Worm (Caenorhabditis elegans): ENCODE measurements around the gene W04E12.5.

The W04E12.5 gene

DNA sequence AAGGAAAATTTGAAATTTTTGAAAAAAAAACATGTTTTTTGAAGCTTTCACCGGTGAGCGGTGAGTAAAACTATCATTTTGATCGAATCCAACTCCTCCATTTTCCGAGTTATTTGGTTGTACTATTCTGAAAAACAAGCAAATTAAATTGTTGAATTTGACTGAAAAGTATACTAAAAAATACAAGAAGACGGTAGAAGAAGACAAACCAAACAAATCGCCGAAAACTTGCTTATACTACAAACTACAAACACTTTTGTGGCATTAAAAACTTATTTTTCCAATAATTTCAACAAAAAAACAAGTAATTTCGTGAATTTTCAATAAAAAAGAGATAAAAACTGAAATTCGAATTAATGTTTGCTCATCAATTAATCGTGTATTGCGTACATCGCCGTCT is 32.7 kb downstream of the W04E12.5 start, which contains the start of gene fbxa-194:
Gene fbxa-194, minus strand, starts transcription at position 101 of the 400 bp plus-strand sequence.
- no peak for TF ChIP-seq flh-1 (GFP tag; optimal IDR thresholded peaks at IDR 0.05)
- no peak for TF ChIP-seq ceh-83 (GFP tag; optimal IDR thresholded peaks at IDR 0.05)
- no peak for TF ChIP-seq hlh-1 (tag; optimal IDR thresholded peaks at IDR 0.05)

- TF ChIP-seq sptf-1 (tag; optimal IDR thresholded peaks at IDR 0.05) (no peak), hlh-1 (tag; optimal IDR thresholded peaks at IDR 0.05) (no peak), ceh-43 (GFP tag; optimal IDR thresholded peaks at IDR 0.05) (no peak), sem-2 (GFP tag; optimal IDR thresholded peaks at IDR 0.05) (no peak), lin-32 (GFP tag; optimal IDR thresholded peaks at IDR 0.05) (no peak), unc-39 (tag; optimal IDR thresholded peaks at IDR 0.05) (no peak), zip-8 (tag; optimal IDR thresholded peaks at IDR 0.05) (no peak), ztf-11 (tag; optimal IDR thresholded peaks at IDR 0.05) (no peak), tbx-8 (GFP tag; optimal IDR thresholded peaks at IDR 0.05) (no peak), nhr-237 (tag; optimal IDR thresholded peaks at IDR 0.05) (no peak), drap-1 (GFP tag; optimal IDR thresholded peaks at IDR 0.05) (no peak), M03D4.4 (tag; optimal IDR thresholded peaks at IDR 0.05) (no peak), mls-2 (tag; optimal IDR thresholded peaks at IDR 0.05) (no peak), flh-1 (GFP tag; optimal IDR thresholded peaks at IDR 0.05) (no peak), ham-2 (GFP tag; optimal IDR thresholded peaks at IDR 0.05) (no peak), lin-13 (tag; optimal IDR thresholded peaks at IDR 0.05) (no peak), bed-3 (GFP tag; optimal IDR thresholded peaks at IDR 0.05) (no peak), unc-62 (GFP tag; optimal IDR thresholded peaks at IDR 0.05) (no peak), unc-120 (tag; optimal IDR thresholded peaks at IDR 0.05; ENCODE audit: poor library complexity, severe bottlenecking) (no peak)
These were observed 33.3 kb downstream of the W04E12.5 start for ce11 chrV:19779220-19779619.

ce11 chrV:19783829-19784228 is 37.9 kb downstream of the W04E12.5 start, which contains the start of gene srt-45:
srt-45 (plus strand) TSS chrV:19784129.
- TF ChIP-seq sptf-1 (tag; optimal IDR thresholded peaks at IDR 0.05): no peak
- TF ChIP-seq ceh-43 (GFP tag; optimal IDR thresholded peaks at IDR 0.05): no peak
- TF ChIP-seq bed-3 (GFP tag; optimal IDR thresholded peaks at IDR 0.05): no peak
- no peak for TF ChIP-seq ceh-83 (GFP tag; optimal IDR thresholded peaks at IDR 0.05)
- TF ChIP-seq unc-39 (tag; optimal IDR thresholded peaks at IDR 0.05): no peak
- TF ChIP-seq zip-8 (tag; optimal IDR thresholded peaks at IDR 0.05): peak; percentile 11

DNA sequence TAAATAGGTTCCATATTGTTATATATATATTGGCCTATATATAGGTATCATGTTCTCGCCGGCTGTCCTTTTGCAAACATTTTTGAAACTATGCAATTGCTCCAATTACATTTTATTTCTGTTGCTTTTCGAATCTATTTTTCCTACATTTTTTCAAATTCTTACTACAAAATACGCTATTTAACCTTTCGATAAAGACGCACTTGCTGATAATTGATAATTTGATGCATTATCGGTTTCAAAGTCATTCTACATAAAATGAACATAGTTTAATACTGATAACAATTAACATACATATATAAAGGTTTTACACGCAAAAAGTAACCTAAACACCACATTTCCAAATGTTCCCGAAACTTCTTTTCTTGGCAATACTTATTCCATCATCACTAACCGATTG is 42.4 kb downstream of the W04E12.5 start, which contains the start of gene clec-258:
Gene clec-258, plus strand, starts transcription at position 81 of the 400 bp plus-strand sequence.
- TF ChIP-seq hlh-1 (tag; optimal IDR thresholded peaks at IDR 0.05): no peak
- no peak for TF ChIP-seq ces-1 (GFP tag; optimal IDR thresholded peaks at IDR 0.05)
- TF ChIP-seq nhr-2 (tag; optimal IDR thresholded peaks at IDR 0.05): no peak
- TF ChIP-seq ceh-43 (GFP tag; optimal IDR thresholded peaks at IDR 0.05): no peak

- TF ChIP-seq nhr-237 (tag; optimal IDR thresholded peaks at IDR 0.05) (no peak), cnd-1 (tag; optimal IDR thresholded peaks at IDR 0.05) (no peak), sptf-1 (tag; optimal IDR thresholded peaks at IDR 0.05) (no peak), ham-2 (GFP tag; optimal IDR thresholded peaks at IDR 0.05) (no peak), hlh-1 (tag; optimal IDR thresholded peaks at IDR 0.05) (no peak), lsy-2 (tag; optimal IDR thresholded peaks at IDR 0.05) (no peak)
These were observed 44.3 kb downstream of the W04E12.5 start for ce11 chrV:19790248-19790647.

DNA sequence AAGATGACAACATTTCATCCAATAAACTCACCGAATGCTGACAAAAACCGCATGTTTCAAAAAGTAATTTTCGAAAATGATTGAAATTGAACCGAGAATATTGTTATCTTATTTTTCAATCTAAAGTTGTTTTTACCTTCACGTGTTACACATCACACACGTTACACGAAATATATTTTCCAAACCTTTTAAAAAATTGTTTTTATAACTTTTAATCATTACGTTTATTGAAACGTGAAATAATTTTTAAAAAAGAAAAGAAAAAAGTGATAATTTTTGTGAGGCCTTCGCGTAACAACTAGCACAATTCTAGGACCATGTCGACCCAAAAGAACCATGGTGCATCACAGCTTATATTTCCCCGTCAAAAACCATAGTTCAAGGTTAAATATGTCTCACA is 49.0 kb downstream of the W04E12.5 start, which contains the start of gene M162.7:
Gene M162.7, minus strand, starts transcription at position 101 of the 400 bp plus-strand sequence.
- TF ChIP-seq sptf-1 (tag; optimal IDR thresholded peaks at IDR 0.05) (no peak), sem-2 (GFP tag; optimal IDR thresholded peaks at IDR 0.05) (no peak), drap-1 (GFP tag; optimal IDR thresholded peaks at IDR 0.05) (no peak), elt-1 (tag; optimal IDR thresholded peaks at IDR 0.05; ENCODE audit: borderline replicate concordance, insufficient read depth) (no peak), ceh-43 (GFP tag; optimal IDR thresholded peaks at IDR 0.05) (no peak), unc-39 (tag; optimal IDR thresholded peaks at IDR 0.05) (no peak), pha-4 (tag; optimal IDR thresholded peaks at IDR 0.05) (no peak), cnd-1 (tag; optimal IDR thresholded peaks at IDR 0.05) (no peak), nhr-28 (tag; optimal IDR thresholded peaks at IDR 0.05) (no peak), elt-3 (tag; optimal IDR thresholded peaks at IDR 0.05) (no peak), snpc-4 (tag; optimal IDR thresholded peaks at IDR 0.05) (no peak), flh-1 (GFP tag; optimal IDR thresholded peaks at IDR 0.05) (no peak), mep-1 (tag; optimal IDR thresholded peaks at IDR 0.05) (no peak), mls-2 (tag; optimal IDR thresholded peaks at IDR 0.05) (no peak), hlh-1 (tag; optimal IDR thresholded peaks at IDR 0.05) (no peak), blmp-1 (tag; optimal IDR thresholded peaks at IDR 0.05) (no peak), ztf-11 (tag; optimal IDR thresholded peaks at IDR 0.05) (no peak)
